Worm (Caenorhabditis elegans): ENCODE results near the gene xbx-6.

The xbx-6 gene

ce11 chrV:9690728-9691127, 12.1 kb upstream of the xbx-6 start (continued):
- TF ChIP-seq unc-39 (tag; optimal IDR thresholded peaks at IDR 0.05) (no peak), sem-4 (tag; optimal IDR thresholded peaks at IDR 0.05) (peak; percentile 56), nhr-25 (tag; optimal IDR thresholded peaks at IDR 0.05) (no peak), nhr-10 (tag; optimal IDR thresholded peaks at IDR 0.05) (no peak), lsy-2 (tag; optimal IDR thresholded peaks at IDR 0.05) (peak; percentile 64 to 92)

ce11 chrV:9692109-9692581, 10.7 kb upstream of the xbx-6 start, which contains the start of gene ztf-9:
ztf-9 (minus strand) TSS chrV:9692159.
- TF ChIP-seq aly-2 (tag; optimal IDR thresholded peaks at IDR 0.05), result no peak
- peak; percentile 23 for TF ChIP-seq egl-27 (tag; optimal IDR thresholded peaks at IDR 0.05)
- peak in 1 of 2 experiments; percentile 39 for TF ChIP-seq lsy-2 (tag; optimal IDR thresholded peaks at IDR 0.05)
- TF ChIP-seq crh-2 (tag; optimal IDR thresholded peaks at IDR 0.05), result peak; percentile 57
- no peak for TF ChIP-seq nhr-77 (tag; optimal IDR thresholded peaks at IDR 0.05)
- TF ChIP-seq blmp-1 (tag; optimal IDR thresholded peaks at IDR 0.05; ENCODE audit: insufficient read depth), result peak; percentile 86
- TF ChIP-seq snpc-4 (tag; optimal IDR thresholded peaks at IDR 0.05), result peak; percentile 20
- peak; percentile 79 for TF ChIP-seq fos-1 (tag; optimal IDR thresholded peaks at IDR 0.05)
- peak; percentile 78 for TF ChIP-seq F13H6.1 (tag; optimal IDR thresholded peaks at IDR 0.05)
- peak; percentile 7 for TF ChIP-seq sem-4 (tag; optimal IDR thresholded peaks at IDR 0.05)
- peak; percentile 86 for TF ChIP-seq nhr-129 (tag; optimal IDR thresholded peaks at IDR 0.05)
- TF ChIP-seq ztf-4 (tag; optimal IDR thresholded peaks at IDR 0.05), result no peak
- no peak for TF ChIP-seq ceh-82 (tag; optimal IDR thresholded peaks at IDR 0.05)
- no peak for TF ChIP-seq R02D3.7 (tag; optimal IDR thresholded peaks at IDR 0.05)
- no peak for TF ChIP-seq ztf-1 (GFP tag; conservative IDR thresholded peaks at IDR 0.05)
- peak; percentile 67 for TF ChIP-seq unc-55 (GFP tag; optimal IDR thresholded peaks at IDR 0.05)
- peak; percentile 67 for TF ChIP-seq zag-1 (tag; optimal IDR thresholded peaks at IDR 0.05)
- no peak for TF ChIP-seq ztf-11 (tag; optimal IDR thresholded peaks at IDR 0.05)
- no peak for TF ChIP-seq lin-39 (tag; optimal IDR thresholded peaks at IDR 0.05)
- TF ChIP-seq C34F6.9 (tag; optimal IDR thresholded peaks at IDR 0.05), result peak; percentile 74
- TF ChIP-seq lin-13 (GFP tag; optimal IDR thresholded peaks at IDR 0.05), result no peak
- TF ChIP-seq gmeb-1 (tag; optimal IDR thresholded peaks at IDR 0.05), result peak; percentile 7
- no peak for TF ChIP-seq ceh-16 (tag; optimal IDR thresholded peaks at IDR 0.05)
- TF ChIP-seq nhr-21 (tag; optimal IDR thresholded peaks at IDR 0.05), result peak; percentile 15

ce11 chrV:9692649-9693112, 10.2 kb upstream of the xbx-6 start, which contains the start of gene ZK287.7:
ZK287.7 (plus strand) TSS chrV:9693062.
- TF ChIP-seq unc-39 (tag; optimal IDR thresholded peaks at IDR 0.05), result no peak

ce11 chrV:9696715-9697114, 6.1 kb upstream of the xbx-6 start, which contains the start of gene her-1:
her-1 (plus strand) TSS chrV:9697015.
- TF ChIP-seq nhr-237 (tag; optimal IDR thresholded peaks at IDR 0.05) (no peak), lin-13 (GFP tag; optimal IDR thresholded peaks at IDR 0.05) (no peak), elt-3 (tag; optimal IDR thresholded peaks at IDR 0.05) (no peak), zag-1 (tag; optimal IDR thresholded peaks at IDR 0.05) (no peak), Y55F3AM.14 (GFP tag; optimal IDR thresholded peaks at IDR 0.05) (no peak), nhr-21 (tag; optimal IDR thresholded peaks at IDR 0.05) (no peak), ceh-16 (tag; optimal IDR thresholded peaks at IDR 0.05) (no peak), R02D3.7 (tag; optimal IDR thresholded peaks at IDR 0.05) (no peak), ztf-1 (GFP tag; conservative IDR thresholded peaks at IDR 0.05) (no peak), egl-27 (tag; optimal IDR thresholded peaks at IDR 0.05) (no peak), sma-9 (GFP tag; optimal IDR thresholded peaks at IDR 0.05) (no peak), sma-9 (tag; optimal IDR thresholded peaks at IDR 0.05) (no peak), lsy-2 (tag; optimal IDR thresholded peaks at IDR 0.05) (no peak), nhr-11 (tag; optimal IDR thresholded peaks at IDR 0.05) (no peak), mdl-1 (tag; optimal IDR thresholded peaks at IDR 0.05) (no peak), nhr-12 (tag; optimal IDR thresholded peaks at IDR 0.05) (no peak), sem-4 (tag; optimal IDR thresholded peaks at IDR 0.05) (no peak)

- TF ChIP-seq ztf-1 (GFP tag; conservative IDR thresholded peaks at IDR 0.05) (no peak), lin-39 (tag; optimal IDR thresholded peaks at IDR 0.05) (no peak), ztf-4 (tag; optimal IDR thresholded peaks at IDR 0.05) (no peak), sma-3 (GFP tag; optimal IDR thresholded peaks at IDR 0.05) (no peak), unc-62 (GFP tag; optimal IDR thresholded peaks at IDR 0.05) (no peak), egl-27 (tag; optimal IDR thresholded peaks at IDR 0.05) (no peak), nhr-25 (tag; optimal IDR thresholded peaks at IDR 0.05) (no peak), lin-11 (tag; optimal IDR thresholded peaks at IDR 0.05) (no peak), sma-9 (GFP tag; optimal IDR thresholded peaks at IDR 0.05) (no peak), sma-9 (tag; optimal IDR thresholded peaks at IDR 0.05) (no peak)
These were observed 3.6 kb upstream of the xbx-6 start for ce11 chrV:9699216-9699615.
